Fruit fly (Drosophila melanogaster): ENCODE results near the gene CG32536.

CG32536 gene

DNA sequence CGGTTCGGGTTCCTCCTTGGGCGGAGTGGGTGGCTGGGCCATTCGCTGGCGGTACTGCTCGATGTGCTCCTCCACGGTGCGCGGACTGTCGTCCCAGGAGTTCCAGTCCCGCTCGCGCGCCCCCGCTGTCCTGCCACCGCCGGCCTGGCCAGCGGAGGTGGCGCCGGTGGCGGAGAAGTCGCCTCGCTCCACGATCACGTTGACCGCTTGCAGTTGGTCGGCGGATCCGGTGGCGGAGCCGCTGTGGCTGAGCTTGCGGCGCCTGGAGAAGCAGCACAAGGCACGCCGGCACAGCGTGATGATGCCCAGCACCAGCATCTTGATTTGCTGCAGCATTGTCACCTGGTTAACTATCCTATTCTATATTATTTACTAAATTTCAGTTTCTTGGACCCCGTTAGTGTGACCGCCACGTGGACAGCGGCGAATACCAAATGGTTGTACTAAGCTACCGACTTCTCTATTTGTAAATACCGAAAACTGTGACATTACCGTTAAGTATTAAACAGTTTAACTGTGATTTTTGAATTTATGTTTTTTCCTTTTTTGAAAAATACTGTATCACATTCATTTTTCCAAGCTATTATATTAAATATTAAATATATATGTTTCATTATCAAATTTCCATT, at the start of gene CG32536, which contains the start of gene CG32537:
Gene CG32536, minus strand, starts transcription at position 410 of the 629 bp plus-strand sequence.
Gene CG32537, minus strand, starts transcription at position 51 of the 629 bp plus-strand sequence.
- TF ChIP-seq cnc (optimal IDR thresholded peaks at IDR 0.05) (no peak), CG1620 (GFP tag; optimal IDR thresholded peaks at IDR 0.05) (no peak), CG5204 (GFP tag; optimal IDR thresholded peaks at IDR 0.05) (no peak), cic (GFP tag; optimal IDR thresholded peaks at IDR 0.05) (no peak), bab1 (GFP tag; optimal IDR thresholded peaks at IDR 0.05) (peak; percentile 4), toe (GFP tag; optimal IDR thresholded peaks at IDR 0.05) (no peak), CG12768 (GFP tag; optimal IDR thresholded peaks at IDR 0.05) (no peak), CG7045 (GFP tag; optimal IDR thresholded peaks at IDR 0.05) (no peak), CG14711 (tag; optimal IDR thresholded peaks at IDR 0.05) (no peak), ovo (GFP tag; optimal IDR thresholded peaks at IDR 0.05) (peak; percentile 16)

DNA sequence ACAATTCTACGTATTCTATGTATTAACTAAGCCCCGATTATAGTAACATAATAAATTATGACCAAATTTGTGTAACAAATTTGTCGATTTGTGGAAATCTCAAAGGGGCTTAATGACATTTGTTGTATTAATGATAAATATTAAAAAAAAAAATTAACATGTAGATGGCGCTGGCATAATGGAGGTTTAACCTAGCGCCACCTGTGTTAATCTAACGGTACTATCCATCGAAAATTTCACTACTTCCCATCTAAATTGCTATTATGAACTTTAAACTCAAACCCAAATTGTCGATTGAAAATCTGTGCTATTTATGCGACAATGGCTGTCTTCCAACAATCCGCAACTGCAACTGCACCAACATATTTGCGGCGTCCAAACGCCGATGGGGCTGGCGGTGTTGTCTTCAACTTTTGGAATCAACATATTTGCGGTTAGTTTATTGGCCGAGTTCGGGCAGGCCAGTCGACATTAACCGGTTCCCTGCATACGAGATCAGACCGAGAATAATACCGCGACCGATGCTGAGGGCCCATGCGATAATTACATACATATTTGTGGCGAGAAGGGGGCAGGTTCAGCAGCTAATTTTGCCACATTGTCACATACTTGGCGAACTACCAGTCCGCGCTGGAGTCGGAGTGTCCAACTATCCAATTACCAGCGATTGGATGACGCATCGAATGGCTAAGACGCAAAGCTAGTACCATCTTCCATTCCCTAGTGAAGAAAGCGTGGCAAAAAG, 49.2 kb upstream of the CG32536 start:
- TF ChIP-seq cic (GFP tag; optimal IDR thresholded peaks at IDR 0.05) (no peak), CG1620 (GFP tag; optimal IDR thresholded peaks at IDR 0.05) (no peak), Hr96 (GFP tag; optimal IDR thresholded peaks at IDR 0.05) (no peak), Clk (GFP tag; optimal IDR thresholded peaks at IDR 0.05) (no peak)

DNA sequence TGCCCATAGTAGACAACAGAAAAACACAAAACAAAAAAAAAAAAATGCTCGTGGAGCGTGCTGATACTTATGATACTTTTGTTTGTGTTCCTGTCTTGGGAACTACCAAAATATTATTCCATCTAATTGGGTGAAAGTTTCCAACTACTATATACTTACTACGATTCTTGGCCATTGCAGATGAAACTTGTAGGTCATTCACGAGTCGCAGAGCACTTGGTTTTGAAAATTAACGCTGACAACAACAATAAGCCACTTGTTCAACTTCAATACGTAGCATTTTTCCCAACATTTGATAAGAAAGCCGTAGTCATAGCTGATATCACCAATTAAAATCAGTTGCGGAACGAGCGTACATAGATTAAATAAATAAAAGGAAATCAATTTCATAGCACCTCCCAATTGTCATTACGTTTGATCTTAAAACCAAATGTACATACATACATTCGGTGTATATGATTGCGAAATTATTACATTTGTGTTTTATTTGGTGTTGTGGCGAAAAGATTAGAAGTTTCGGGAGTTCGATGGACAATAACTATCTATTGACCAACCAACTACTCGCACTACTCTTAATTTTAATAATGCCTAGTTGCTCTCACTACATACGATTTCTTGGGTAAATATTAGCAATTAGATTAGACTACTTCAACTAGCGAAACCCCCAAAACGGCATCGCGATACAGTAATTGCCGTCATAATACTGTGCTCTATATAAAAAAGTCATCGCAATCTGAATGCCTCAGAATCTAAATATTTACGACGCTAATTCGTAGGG, 48.1 kb upstream of the CG32536 start:
- TF ChIP-seq tj (GFP tag; optimal IDR thresholded peaks at IDR 0.05) (peak; percentile 2), ovo (GFP tag; optimal IDR thresholded peaks at IDR 0.05) (no peak), kay (GFP tag; ENCODE audit: borderline replicate concordance) (peak; percentile 44)

DNA sequence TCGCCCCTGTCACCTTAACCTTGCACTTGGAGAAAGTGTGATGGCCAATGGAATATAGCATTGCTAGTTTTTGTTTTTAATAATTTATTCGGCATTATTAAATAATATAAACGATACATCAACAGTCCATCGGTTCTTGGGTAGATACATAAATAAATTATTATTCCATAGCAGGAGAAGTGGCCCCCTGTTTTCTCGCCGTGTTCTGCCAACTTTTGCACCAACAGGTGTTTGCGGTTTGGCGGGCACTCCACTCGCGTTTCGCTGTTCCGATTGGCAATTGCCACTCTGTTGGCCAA, 47.1 kb upstream of the CG32536 start:
- TF ChIP-seq Mnt (GFP tag; optimal IDR thresholded peaks at IDR 0.05) (peak; percentile 88), bab1 (GFP tag; optimal IDR thresholded peaks at IDR 0.05) (peak; percentile 92), Crg-1 (GFP tag; optimal IDR thresholded peaks at IDR 0.05) (peak; percentile 75), CG7045 (GFP tag; optimal IDR thresholded peaks at IDR 0.05) (peak; percentile 87), CG7101 (tag; optimal IDR thresholded peaks at IDR 0.05) (peak; percentile 91), toe (GFP tag; optimal IDR thresholded peaks at IDR 0.05) (peak; percentile 66), CG1620 (GFP tag; optimal IDR thresholded peaks at IDR 0.05) (peak; percentile 83), CG11617 (GFP tag; optimal IDR thresholded peaks at IDR 0.05) (peak; percentile 91), pad (GFP tag; optimal IDR thresholded peaks at IDR 0.05) (peak; percentile 70), tj (GFP tag; optimal IDR thresholded peaks at IDR 0.05) (peak; percentile 80), CG12768 (GFP tag; optimal IDR thresholded peaks at IDR 0.05) (peak; percentile 82), ovo (GFP tag; optimal IDR thresholded peaks at IDR 0.05) (peak; percentile 73), Hr96 (GFP tag; optimal IDR thresholded peaks at IDR 0.05) (peak; percentile 88), CG14711 (tag; optimal IDR thresholded peaks at IDR 0.05) (peak; percentile 83), cic (GFP tag; optimal IDR thresholded peaks at IDR 0.05) (peak; percentile 42), Clk (GFP tag; optimal IDR thresholded peaks at IDR 0.05) (peak; percentile 69), kay (GFP tag; ENCODE audit: borderline replicate concordance) (peak; percentile 77), cnc (optimal IDR thresholded peaks at IDR 0.05) (no peak), CG33017 (tag; optimal IDR thresholded peaks at IDR 0.05) (peak; percentile 89), CG5204 (GFP tag; optimal IDR thresholded peaks at IDR 0.05) (peak; percentile 87)

DNA sequence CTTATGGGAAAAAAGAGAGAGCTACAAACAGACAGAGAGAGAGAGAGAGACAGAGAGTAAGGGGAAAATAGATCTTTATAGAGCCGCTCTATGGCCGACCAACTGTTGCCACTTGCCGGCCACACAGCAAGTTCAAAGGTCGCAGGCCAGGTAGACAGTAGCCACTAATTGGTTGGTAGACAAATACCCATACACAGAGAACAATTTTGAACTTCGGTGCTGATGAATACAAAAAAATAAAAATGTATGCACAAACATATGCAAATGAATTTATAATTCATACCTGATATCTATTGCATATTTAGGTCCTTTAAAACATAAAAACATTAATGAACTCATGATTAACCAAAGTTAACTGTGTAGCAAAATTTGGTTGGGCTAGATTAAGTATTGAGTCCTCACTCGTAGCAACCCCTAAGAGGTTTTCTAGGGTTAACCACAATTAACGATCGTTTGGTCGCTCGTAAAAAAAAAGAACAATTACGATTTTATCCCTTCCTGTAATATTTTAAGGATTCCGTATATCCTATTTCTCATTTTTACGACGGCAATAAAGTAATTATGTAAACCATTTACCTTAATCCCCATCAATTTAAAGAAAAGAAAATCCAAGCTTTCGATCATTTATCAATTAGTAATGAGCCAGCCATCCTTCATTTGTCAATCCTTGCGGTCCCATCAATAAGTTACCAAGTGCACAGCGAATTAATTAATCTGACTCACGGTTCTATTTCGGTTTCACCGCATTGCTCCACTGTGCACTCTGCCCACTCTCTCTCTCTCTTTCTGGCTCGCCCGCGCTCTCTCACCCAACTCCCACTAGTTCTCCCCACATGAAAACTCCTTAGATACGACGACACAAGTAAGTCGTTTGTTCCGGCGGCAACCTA, 46.5 kb upstream of the CG32536 start:
- peak; percentile 67 for TF ChIP-seq kay (GFP tag; ENCODE audit: borderline replicate concordance)
- no peak for TF ChIP-seq CG5204 (GFP tag; optimal IDR thresholded peaks at IDR 0.05)
- TF ChIP-seq Clk (GFP tag; optimal IDR thresholded peaks at IDR 0.05), result no peak
- no peak for TF ChIP-seq cic (GFP tag; optimal IDR thresholded peaks at IDR 0.05)
- TF ChIP-seq cnc (optimal IDR thresholded peaks at IDR 0.05), result no peak

Data from whole organism, adult.